Fruit fly (Drosophila melanogaster) whole organism, embryonic: Measurements from ENCODE around the gene HP5.

Experiments
- Doc2 ChIP-seq: fragments of 200-800 bp; sonication (Bioruptor generic); IDR thresholded peaks from 2 replicates; pipeline ENCODE4 v1.3.6; 2022; ENCODE audit warnings: missing biosample characterization, missing genetic modification characterization
- br ChIP-seq: fragments of >200 bp; optimal IDR thresholded peaks from 2 replicates; lab custom pipeline; 2017
- corto ChIP-seq: fragments of 200-800 bp; sonication (Bioruptor generic); optimal IDR thresholded peaks from 2 replicates; lab custom pipeline; 2016; ENCODE audit warnings: missing biosample characterization, mild to moderate bottlenecking, missing genetic modification characterization, moderate library complexity
- jigr1 ChIP-seq: fragments of 200-800 bp; sonication (Bioruptor generic); IDR thresholded peaks from 3 replicates; pipeline ENCODE4 v1.3.6; 2022; ENCODE audit warnings: missing biosample characterization, missing genetic modification characterization
- nerfin-2 ChIP-seq: fragments of 200-800 bp; sonication (Bioruptor generic); IDR thresholded peaks from 2 replicates; pipeline ENCODE4 v1.3.6; 2022; ENCODE audit warnings: missing biosample characterization, missing genetic modification characterization; ENCODE audit not compliant: partially characterized antibody

DNA sequence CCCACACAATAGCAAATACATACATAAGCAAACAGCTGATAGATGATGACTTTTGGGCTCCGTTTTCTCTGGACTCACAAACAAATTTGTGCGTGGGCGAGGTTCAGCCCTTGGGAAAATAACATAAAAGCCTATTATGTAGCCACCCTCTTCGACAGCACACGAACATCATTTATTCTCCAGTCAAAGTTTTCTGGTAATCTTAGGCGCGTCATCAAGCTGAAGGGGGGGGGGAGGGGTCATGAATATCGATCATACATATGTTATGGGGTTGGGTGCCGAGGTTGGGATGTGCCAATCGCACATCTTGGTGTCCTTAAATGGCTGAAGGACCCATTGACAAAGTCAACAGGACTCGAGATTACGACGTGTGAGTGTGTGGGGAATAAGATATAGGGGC lies 43.6 kb downstream of the HP5 start:
- TF ChIP-seq jigr1 = no peak
- TF ChIP-seq corto (GFP tag; lab: Kevin White, UChicago) = no peak
- TF ChIP-seq nerfin-2 (GFP tag; lab: Robert Waterston, UW) = no peak
- TF ChIP-seq br (lab: Kevin White, UChicago) = no peak
- TF ChIP-seq Doc2 (GFP tag; lab: Robert Waterston, UW) = no peak
